Fruit fly (Drosophila melanogaster) whole organism, embryonic: Measurements from ENCODE around the gene Hmr.

Experiments used
- ATbp ChIP-seq: fragments of 200-800 bp; sonication (Bioruptor generic); optimal IDR thresholded peaks from 2 replicates; lab custom pipeline; 2017; ENCODE audit warnings: missing biosample characterization, mild to moderate bottlenecking, missing genetic modification characterization, missing genetic modification reagents
- Blimp-1 ChIP-seq: fragments of 200-800 bp; sonication (Bioruptor generic); optimal IDR thresholded peaks from 3 replicates; lab custom pipeline; 2018; ENCODE audit warnings: missing biosample characterization, missing genetic modification characterization, mild to moderate bottlenecking, moderate library complexity, missing genetic modification reagents
- CG10543 ChIP-seq: fragments of 200-800 bp; sonication (Bioruptor generic); optimal IDR thresholded peaks from 3 replicates; lab custom pipeline; 2017; ENCODE audit warnings: missing biosample characterization, mild to moderate bottlenecking, missing genetic modification characterization, moderate library complexity
- CG11093 ChIP-seq: fragments of 200-800 bp; sonication (Bioruptor generic); IDR thresholded peaks from 3 replicates; pipeline ENCODE4 v1.3.6; 2022; ENCODE audit warnings: missing biosample characterization, missing genetic modification characterization
- CG11247 ChIP-seq: fragments of 200-800 bp; sonication (Bioruptor generic); IDR thresholded peaks from 2 replicates; pipeline ENCODE4 v1.3.6; 2022; ENCODE audit warnings: missing biosample characterization, missing genetic modification characterization
- CG12155 ChIP-seq: fragments of 200-800 bp; sonication (Bioruptor generic); optimal IDR thresholded peaks from 3 replicates; lab custom pipeline; 2016; ENCODE audit warnings: missing biosample characterization, missing genetic modification characterization
- CG12219 ChIP-seq: fragments of 200-800 bp; sonication (Bioruptor generic); optimal IDR thresholded peaks from 3 replicates; lab custom pipeline; 2018; ENCODE audit warnings: missing biosample characterization, mild to moderate bottlenecking, missing genetic modification characterization
- CG13424 ChIP-seq: fragments of 200-800 bp; sonication (Bioruptor generic); optimal IDR thresholded peaks from 2 replicates; lab custom pipeline; 2019; ENCODE audit warnings: missing biosample characterization, mild to moderate bottlenecking, missing genetic modification characterization, moderate library complexity
- CG13775 ChIP-seq: fragments of 200-800 bp; sonication (Bioruptor generic); optimal IDR thresholded peaks from 3 replicates; lab custom pipeline; 2017; ENCODE audit warnings: missing biosample characterization, mild to moderate bottlenecking, missing genetic modification characterization
- CG17361 ChIP-seq: fragments of 200-800 bp; sonication (Bioruptor generic); IDR thresholded peaks from 3 replicates; pipeline ENCODE4 v1.3.6; 2022; ENCODE audit warnings: missing biosample characterization, missing genetic modification characterization
- CG18011 ChIP-seq: fragments of 200-800 bp; sonication (Bioruptor generic); optimal IDR thresholded peaks from 2 replicates; lab custom pipeline; 2017; ENCODE audit warnings: missing biosample characterization, missing genetic modification characterization, mild to moderate bottlenecking, moderate library complexity, missing genotype
- CG2199 ChIP-seq: fragments of 200-800 bp; sonication (Bioruptor generic); IDR thresholded peaks from 3 replicates; pipeline ENCODE4 v1.3.6; 2022; ENCODE audit warnings: missing biosample characterization, missing genetic modification characterization
- CG3065 ChIP-seq: fragments of 200-800 bp; sonication (Bioruptor generic); optimal IDR thresholded peaks from 2 replicates; lab custom pipeline; 2016; ENCODE audit warnings: missing biosample characterization, missing genetic modification characterization
- CG34422 ChIP-seq: fragments of 200-800 bp; sonication (Bioruptor generic); IDR thresholded peaks from 3 replicates; pipeline ENCODE4 v1.3.6; 2022; ENCODE audit warnings: missing biosample characterization, missing genetic modification characterization
- CG3726 ChIP-seq: fragments of 200-800 bp; sonication (Bioruptor generic); IDR thresholded peaks from 3 replicates; pipeline ENCODE4, ENCODE4 v1.3.6; 2022; ENCODE audit warnings: missing biosample characterization, missing genetic modification characterization
- CG4328 ChIP-seq: fragments of 200-800 bp; sonication (Bioruptor generic); optimal IDR thresholded peaks from 3 replicates; lab custom pipeline; 2017; ENCODE audit warnings: missing biosample characterization, missing genetic modification reagents, missing genetic modification characterization
- CG4707 ChIP-seq: fragments of 200-800 bp; sonication (Bioruptor generic); optimal IDR thresholded peaks from 2 replicates; lab custom pipeline; 2018; ENCODE audit warnings: missing biosample characterization, mild to moderate bottlenecking, missing genetic modification characterization, moderate library complexity
- CG6254 ChIP-seq: fragments of 200-800 bp; sonication (Bioruptor generic); optimal IDR thresholded peaks from 3 replicates; lab custom pipeline; 2017; ENCODE audit warnings: mild to moderate bottlenecking, missing biosample characterization, missing genetic modification reagents, missing genetic modification characterization
- CG6654 ChIP-seq: fragments of 200-800 bp; sonication (Bioruptor generic); optimal IDR thresholded peaks from 2 replicates; lab custom pipeline; 2017; ENCODE audit warnings: missing biosample characterization, mild to moderate bottlenecking, missing genetic modification characterization
- CG7928 ChIP-seq: fragments of 200-800 bp; sonication (Bioruptor generic); optimal IDR thresholded peaks from 2 replicates; lab custom pipeline; 2017; ENCODE audit warnings: missing biosample characterization, mild to moderate bottlenecking, missing genetic modification characterization
- CG9727 ChIP-seq: fragments of 200-800 bp; sonication (Bioruptor generic); optimal IDR thresholded peaks from 3 replicates; lab custom pipeline; 2017; ENCODE audit warnings: missing biosample characterization, mild to moderate bottlenecking, missing genetic modification characterization
- Camta ChIP-seq: fragments of 200-800 bp; sonication (Bioruptor generic); optimal IDR thresholded peaks from 2 replicates; lab custom pipeline; 2016; ENCODE audit warnings: missing biosample characterization, missing genetic modification characterization
- Dp ChIP-seq: fragments of 200-800 bp; sonication (Bioruptor generic); optimal IDR thresholded peaks from 2 replicates; lab custom pipeline; 2018; ENCODE audit warnings: missing biosample characterization, mild to moderate bottlenecking, missing genetic modification characterization, moderate library complexity
- E2f1 ChIP-seq: fragments of 200-800 bp; sonication (Bioruptor generic); IDR thresholded peaks from 2 replicates; pipeline ENCODE4 v1.3.6; 2022; ENCODE audit warnings: missing biosample characterization, missing genetic modification characterization
- Eip74EF ChIP-seq, 2 experiments: fragments of 200-800 bp in 1 of 2; fragments of >200 bp in 1 of 2; sonication (Bioruptor generic) in 1 of 2; optimal IDR thresholded peaks; 2 replicates each; lab custom pipeline; 2017 to 2019; ENCODE audit warnings: missing biosample characterization in 2 of 2, missing genetic modification characterization in 2 of 2, mild to moderate bottlenecking in 1 of 2, moderate library complexity in 1 of 2
- HLH3B ChIP-seq: fragments of 200-800 bp; sonication (Bioruptor generic); IDR thresholded peaks from 2 replicates; pipeline ENCODE4 v1.3.6; 2022; ENCODE audit warnings: missing biosample characterization, missing genetic modification characterization
- Hr3 ChIP-seq: fragments of 200-800 bp; sonication (Bioruptor generic); optimal IDR thresholded peaks from 3 replicates; lab custom pipeline; 2016; ENCODE audit warnings: missing biosample characterization, missing genetic modification characterization
- Myb ChIP-seq: fragments of 200-800 bp; sonication (Bioruptor generic); optimal IDR thresholded peaks from 2 replicates; lab custom pipeline; 2016; ENCODE audit warnings: missing biosample characterization, missing genetic modification characterization
- NC2β ChIP-seq: fragments of 200-800 bp; sonication (Bioruptor generic); optimal IDR thresholded peaks from 2 replicates; lab custom pipeline; 2016; ENCODE audit warnings: missing biosample characterization, missing genetic modification characterization
- NFAT ChIP-seq: fragments of 200-800 bp; sonication (Bioruptor generic); IDR thresholded peaks from 2 replicates; pipeline ENCODE4 v1.3.6; 2022; ENCODE audit warnings: missing biosample characterization, missing genetic modification characterization
- Opbp ChIP-seq: fragments of 200-800 bp; sonication (Bioruptor generic); IDR thresholded peaks from 3 replicates; pipeline ENCODE4 v1.3.6; 2022; ENCODE audit warnings: missing biosample characterization, missing genetic modification characterization; ENCODE audit not compliant: partially characterized antibody
- PHDP ChIP-seq: fragments of 200-800 bp; sonication (Bioruptor generic); optimal IDR thresholded peaks from 3 replicates; lab custom pipeline; 2018; ENCODE audit warnings: missing biosample characterization, mild to moderate bottlenecking, missing genetic modification characterization, moderate library complexity
- ac ChIP-seq: fragments of 200-800 bp; sonication (Bioruptor generic); optimal IDR thresholded peaks from 3 replicates; lab custom pipeline; 2017; ENCODE audit warnings: missing biosample characterization, mild to moderate bottlenecking, missing genetic modification characterization
- chm ChIP-seq: fragments of 200-800 bp; sonication (Bioruptor generic); IDR thresholded peaks from 2 replicates; pipeline ENCODE4 v1.3.6; 2022; ENCODE audit warnings: missing biosample characterization, missing genetic modification characterization
- esg ChIP-seq: fragments of 200-800 bp; sonication (Bioruptor generic); conservative IDR thresholded peaks from 2 replicates; pipeline ENCODE4 v1.3.6; 2022; ENCODE audit warnings: missing biosample characterization, missing genetic modification characterization
- grau ChIP-seq: fragments of 200-800 bp; optimal IDR thresholded peaks from 3 replicates; lab custom pipeline; 2019; ENCODE audit warnings: missing biosample characterization, mild to moderate bottlenecking, missing genetic modification characterization, moderate library complexity
- h ChIP-seq: fragments of >200 bp; optimal IDR thresholded peaks from 2 replicates; lab custom pipeline; 2017
- her ChIP-seq: fragments of 200-800 bp; sonication (Bioruptor generic); optimal IDR thresholded peaks from 2 replicates; lab custom pipeline; 2016; ENCODE audit warnings: missing biosample characterization, missing genetic modification characterization
- hkb ChIP-seq, 2 experiments: fragments of 200-800 bp in 1 of 2; fragments of >200 bp in 1 of 2; sonication (Bioruptor generic) in 1 of 2; IDR thresholded peaks in 1 of 2; optimal IDR thresholded peaks in 1 of 2; 2 replicates each; pipeline versions ENCODE4 v1.3.6 to Lab custom; 2017 to 2022; ENCODE audit warnings: missing biosample characterization in 1 of 2, missing genetic modification characterization in 1 of 2
- nerfin-2 ChIP-seq: fragments of 200-800 bp; sonication (Bioruptor generic); IDR thresholded peaks from 2 replicates; pipeline ENCODE4 v1.3.6; 2022; ENCODE audit warnings: missing biosample characterization, missing genetic modification characterization; ENCODE audit not compliant: partially characterized antibody
- p53 ChIP-seq: fragments of 200-800 bp; sonication (Bioruptor generic); optimal IDR thresholded peaks from 2 replicates; lab custom pipeline; 2016; ENCODE audit warnings: missing biosample characterization, missing genetic modification characterization
- repo ChIP-seq: fragments of 200-800 bp; sonication (Bioruptor generic); optimal IDR thresholded peaks from 2 replicates; lab custom pipeline; 2016; ENCODE audit warnings: missing biosample characterization, missing genetic modification characterization
- row ChIP-seq: fragments of 200-800 bp; sonication (Bioruptor generic); IDR thresholded peaks from 3 replicates; pipeline ENCODE4 v1.3.6; 2022; ENCODE audit warnings: missing biosample characterization, missing genetic modification characterization
- sna ChIP-seq: fragments of 200-800 bp; sonication (Bioruptor generic); IDR thresholded peaks from 2 replicates; pipeline ENCODE4 v1.3.6; 2022; ENCODE audit warnings: missing biosample characterization, missing genetic modification characterization; ENCODE audit not compliant: partially characterized antibody
- toy ChIP-seq: fragments of 200-800 bp; sonication (Bioruptor generic); IDR thresholded peaks from 2 replicates; pipeline ENCODE4 v1.3.6; 2022; ENCODE audit warnings: missing biosample characterization, missing genetic modification characterization
- trh ChIP-seq: fragments of 200-800 bp; sonication (Bioruptor generic); optimal IDR thresholded peaks from 2 replicates; lab custom pipeline; 2016; ENCODE audit warnings: missing biosample characterization, missing genetic modification characterization
- vfl ChIP-seq: fragments of 200-800 bp; sonication (Bioruptor generic); optimal IDR thresholded peaks from 2 replicates; lab custom pipeline; 2016; ENCODE audit warnings: missing biosample characterization, missing genetic modification characterization
- vnd ChIP-seq: fragments of 200-800 bp; sonication (Bioruptor generic); IDR thresholded peaks from 3 replicates; pipeline ENCODE4 v1.3.6; 2022; ENCODE audit warnings: missing biosample characterization, missing genetic modification characterization; ENCODE audit not compliant: partially characterized antibody
- vvl ChIP-seq: fragments of 200-800 bp; sonication (Bioruptor generic); IDR thresholded peaks from 2 replicates; pipeline ENCODE4 v1.3.6; 2022; ENCODE audit warnings: missing biosample characterization, missing genetic modification characterization

The Hmr gene

dm6 chrX:10602057-10602764, 6.6 kb upstream of the Hmr start, which contains the start of gene CG1628 (continued):
- 0 out of 3 replicates have a peak, but pooled peaks have one; percentile 47 for TF ChIP-seq vnd (GFP tag; lab: Robert Waterston, UW)
- no peak for TF ChIP-seq CG13424 (tag; lab: Kevin White, UChicago)
- no peak for TF ChIP-seq CG4328
- TF ChIP-seq sna (GFP tag; lab: Robert Waterston, UW), result no peak
- TF ChIP-seq CG18011, result no peak
- TF ChIP-seq toy (GFP tag; lab: Robert Waterston, UW), result no peak
- no peak for TF ChIP-seq NFAT (GFP tag; lab: Robert Waterston, UW)
- no peak for TF ChIP-seq Hr3 (GFP tag; lab: Kevin White, UChicago)
- 0 out of 3 replicates have a peak, but pooled peaks have one; percentile 66 for TF ChIP-seq CG2199 (GFP tag; lab: Robert Waterston, UW)
- peak; percentile 64 for TF ChIP-seq chm (GFP tag; lab: Robert Waterston, UW)
- no peak for TF ChIP-seq Blimp-1 (GFP tag; lab: Kevin White, UChicago)
- no peak for TF ChIP-seq CG11093 (GFP tag; lab: Robert Waterston, UW)
- peak; percentile 60; the same call in 1 of the 3 replicates for TF ChIP-seq CG34422 (GFP tag; lab: Robert Waterston, UW)
- no peak for TF ChIP-seq esg
- no peak for TF ChIP-seq Camta (GFP tag; lab: Kevin White, UChicago)
- peak; percentile 47; the same call in 2 of the 3 replicates for TF ChIP-seq CG17361 (GFP tag; lab: Robert Waterston, UW)
- no peak for TF ChIP-seq CG4707 (GFP tag; lab: Kevin White, UChicago)
- peak; percentile 39 for TF ChIP-seq nerfin-2 (GFP tag; lab: Robert Waterston, UW)
- TF ChIP-seq h, result no peak
- TF ChIP-seq CG12155 (GFP tag; lab: Kevin White, UChicago), result no peak
- TF ChIP-seq CG6654 (GFP tag; lab: Kevin White, UChicago), result no peak
- no peak for TF ChIP-seq ATbp (GFP tag; lab: Kevin White, UChicago)
- no peak for TF ChIP-seq PHDP (tag; lab: Kevin White, UChicago)
- peak; percentile 69 for TF ChIP-seq vvl (GFP tag; lab: Robert Waterston, UW)
- peak; percentile 38 for TF ChIP-seq CG6254 (GFP tag; lab: Kevin White, UChicago)
- TF ChIP-seq Opbp (GFP tag; lab: Robert Waterston, UW), result peak; percentile 61; the same call in 2 of the 3 replicates
- TF ChIP-seq CG3065 (GFP tag; lab: Kevin White, UChicago), result no peak
- TF ChIP-seq CG12219, result peak; percentile 22
- no peak for TF ChIP-seq p53 (GFP tag; lab: Kevin White, UChicago)
- no peak for TF ChIP-seq Dp (GFP tag; lab: Kevin White, UChicago)
- no peak for TF ChIP-seq trh
- no peak for TF ChIP-seq CG7928 (GFP tag; lab: Kevin White, UChicago)
- TF ChIP-seq CG3726, result no peak
- TF ChIP-seq vfl (GFP tag; lab: Kevin White, UChicago), result no peak
- no peak for TF ChIP-seq CG11247 (GFP tag; lab: Robert Waterston, UW)
- TF ChIP-seq her (GFP tag; lab: Kevin White, UChicago), result peak; percentile 35
- TF ChIP-seq hkb (optimal IDR thresholded peaks at IDR 0.05; lab: Kevin White, UChicago), result no peak
- TF ChIP-seq hkb (GFP tag; IDR thresholded peaks at IDR 0.05; lab: Robert Waterston, UW), result peak; percentile 49
- TF ChIP-seq row, result no peak; the same call in 2 of the 3 replicates
- TF ChIP-seq grau (tag; lab: Kevin White, UChicago), result peak; percentile 11
- TF ChIP-seq HLH3B, result 0 out of 2 replicates have a peak, but pooled peaks have one; percentile 42
- no peak for TF ChIP-seq repo (GFP tag; lab: Kevin White, UChicago)
- peak; percentile 77 for TF ChIP-seq CG10543 (GFP tag; lab: Kevin White, UChicago)
- no peak for TF ChIP-seq NC2β (GFP tag; lab: Kevin White, UChicago)
- TF ChIP-seq E2f1 (GFP tag; lab: Robert Waterston, UW), result peak; percentile 33; the same call in 1 of the 2 replicates
- peak in 1 of 2 experiments; percentile 89 for TF ChIP-seq Eip74EF (GFP tag; optimal IDR thresholded peaks at IDR 0.05; lab: Kevin White, UChicago)
- TF ChIP-seq ac (GFP tag; lab: Kevin White, UChicago), result no peak
- TF ChIP-seq CG13775 (GFP tag; lab: Kevin White, UChicago), result no peak
- TF ChIP-seq Myb, result no peak
- TF ChIP-seq CG9727 (GFP tag; lab: Kevin White, UChicago), result no peak
